Fruit fly (Drosophila melanogaster) whole organism, wandering third instar larva: ENCODE measurements around the gene CG10343.

Experiments
- Abd-B ChIP-seq: fragments of >200 bp; optimal IDR thresholded peaks from 2 replicates; lab custom pipeline; 2017; ENCODE audit warnings: missing biosample characterization, missing genetic modification characterization
- CG32264 ChIP-seq: fragments of 200-800 bp; sonication (Bioruptor generic); optimal IDR thresholded peaks from 2 replicates; lab custom pipeline; 2016; ENCODE audit warnings: missing biosample characterization, missing genetic modification characterization
- CG9705 ChIP-seq: fragments of 200-800 bp; sonication (Bioruptor generic); optimal IDR thresholded peaks from 2 replicates; lab custom pipeline; 2018; ENCODE audit warnings: missing biosample characterization, mild to moderate bottlenecking, missing genetic modification characterization
- CrebA ChIP-seq: fragments of 200-800 bp; sonication (Bioruptor generic); optimal IDR thresholded peaks from 2 replicates; lab custom pipeline; 2016; ENCODE audit warnings: missing biosample characterization, mild to moderate bottlenecking, missing genetic modification characterization, borderline replicate concordance
- Dfd ChIP-seq: fragments of >200 bp; optimal IDR thresholded peaks from 2 replicates; lab custom pipeline; 2017; ENCODE audit warnings: missing biosample characterization, missing genetic modification characterization
- Dif ChIP-seq: fragments of 200-275, 200-300 bp; sonication (Bioruptor generic); optimal IDR thresholded peaks from 2 replicates; lab custom pipeline; 2018; ENCODE audit warnings: missing biosample characterization, missing genetic modification characterization; ENCODE audit not compliant: partially characterized antibody
- GATAd ChIP-seq: sonication (Bioruptor generic); optimal IDR thresholded peaks from 2 replicates; lab custom pipeline; 2016; ENCODE audit warnings: missing biosample characterization, missing genetic modification characterization
- HLH106 ChIP-seq: fragments of 200-800 bp; optimal IDR thresholded peaks from 3 replicates; lab custom pipeline; 2019; ENCODE audit warnings: missing biosample characterization, mild to moderate bottlenecking, missing genetic modification characterization, moderate library complexity
- Hnf4 ChIP-seq: fragments of 200-800 bp; sonication (Bioruptor generic); optimal IDR thresholded peaks from 2 replicates; lab custom pipeline; 2016; ENCODE audit warnings: missing biosample characterization, mild to moderate bottlenecking, missing genetic modification characterization
- Hr78 ChIP-seq: fragments of >200 bp; optimal IDR thresholded peaks from 2 replicates; lab custom pipeline; 2017; ENCODE audit warnings: missing biosample characterization, missing genetic modification characterization
- Hr83 ChIP-seq: fragments of 200-300 bp; sonication (Bioruptor generic); optimal IDR thresholded peaks from 2 replicates; lab custom pipeline; 2016; ENCODE audit warnings: missing biosample characterization, mild to moderate bottlenecking, missing genetic modification characterization, moderate library complexity; ENCODE audit not compliant: poor library complexity, severe bottlenecking
- Jra ChIP-seq: sonication (Bioruptor generic); optimal IDR thresholded peaks from 2 replicates; lab custom pipeline; 2016; ENCODE audit warnings: missing biosample characterization, missing genetic modification characterization
- Mio ChIP-seq: sonication (Bioruptor generic); optimal IDR thresholded peaks from 2 replicates; lab custom pipeline; 2016; ENCODE audit warnings: missing biosample characterization, missing genetic modification characterization
- Myc ChIP-seq: fragments of >200 bp; optimal IDR thresholded peaks from 2 replicates; lab custom pipeline; 2017
- N ChIP-seq: fragments of >200 bp; optimal IDR thresholded peaks from 2 replicates; lab custom pipeline; 2018; ENCODE audit warnings: missing biosample characterization, missing external identifiers, missing genetic modification characterization
- OdsH ChIP-seq: fragments of 200-800 bp; sonication (Bioruptor generic); optimal IDR thresholded peaks from 2 replicates; lab custom pipeline; 2016; ENCODE audit warnings: missing biosample characterization, mild to moderate bottlenecking, missing genetic modification characterization
- Rel ChIP-seq, 2 experiments: fragments of 200-800 bp; sonication (Bioruptor generic) in 1 of 2; optimal IDR thresholded peaks; 2 replicates in 1 of 2; 3 replicates in 1 of 2; lab custom pipeline; 2016 to 2019; ENCODE audit warnings: mild to moderate bottlenecking in 2 of 2, missing biosample characterization in 2 of 2, missing genetic modification characterization in 2 of 2, moderate library complexity in 1 of 2
- Sp1 ChIP-seq: fragments of 200-800 bp; sonication (Bioruptor generic); optimal IDR thresholded peaks from 3 replicates; lab custom pipeline; 2019; ENCODE audit warnings: missing biosample characterization, mild to moderate bottlenecking, missing genetic modification characterization, moderate library complexity
- Vsx2 ChIP-seq: fragments of 200-300, 225-300 bp; sonication (Bioruptor generic); optimal IDR thresholded peaks from 2 replicates; lab custom pipeline; 2018; ENCODE audit warnings: missing biosample characterization, missing genetic modification characterization; ENCODE audit not compliant: partially characterized antibody
- br ChIP-seq: fragments of 200-800 bp; sonication (Bioruptor generic); optimal IDR thresholded peaks from 2 replicates; lab custom pipeline; 2016; ENCODE audit warnings: missing biosample characterization, missing genetic modification characterization
- brk ChIP-seq: fragments of 200-800 bp; sonication (Bioruptor generic); optimal IDR thresholded peaks from 2 replicates; lab custom pipeline; 2016; ENCODE audit warnings: missing biosample characterization, mild to moderate bottlenecking, missing genetic modification characterization
- dl ChIP-seq, 2 experiments: fragments of 175-275, 200-275 bp in 1 of 2; fragments of 200-275 bp in 1 of 2; sonication (Bioruptor generic); optimal IDR thresholded peaks; lab custom pipeline; 2018; ENCODE audit warnings: mild to moderate bottlenecking in 2 of 2, missing biosample characterization in 2 of 2, missing genetic modification characterization in 2 of 2, moderate library complexity in 2 of 2; ENCODE audit not compliant: partially characterized antibody in 2 of 2, insufficient read depth in 1 of 2
- dmrt93B ChIP-seq: fragments of 200-800 bp; sonication (Bioruptor generic); optimal IDR thresholded peaks from 2 replicates; lab custom pipeline; 2018; ENCODE audit warnings: missing biosample characterization, mild to moderate bottlenecking, missing genetic modification characterization
- dsf ChIP-seq: sonication (Bioruptor generic); optimal IDR thresholded peaks from 2 replicates; lab custom pipeline; 2016; ENCODE audit warnings: missing biosample characterization, missing genetic modification characterization, borderline replicate concordance
- ey ChIP-seq: fragments of 200-800 bp; sonication (Bioruptor generic); optimal IDR thresholded peaks from 2 replicates; lab custom pipeline; 2016; ENCODE audit warnings: missing biosample characterization, missing genetic modification characterization
- fru ChIP-seq: fragments of 200-800 bp; sonication (Bioruptor generic); optimal IDR thresholded peaks from 3 replicates; lab custom pipeline; 2016; ENCODE audit warnings: missing biosample characterization, mild to moderate bottlenecking, missing genetic modification characterization
- h ChIP-seq: fragments of 200-800 bp; sonication (Bioruptor generic); optimal IDR thresholded peaks from 3 replicates; lab custom pipeline; 2016; ENCODE audit warnings: missing biosample characterization, mild to moderate bottlenecking, missing genetic modification characterization
- jim ChIP-seq: fragments of 175-275, 200-325 bp; sonication (Bioruptor generic); optimal IDR thresholded peaks from 2 replicates; lab custom pipeline; 2016; ENCODE audit warnings: missing biosample characterization, mild to moderate bottlenecking, missing genetic modification characterization
- lola ChIP-seq: fragments of >200 bp; optimal IDR thresholded peaks from 2 replicates; lab custom pipeline; 2017; ENCODE audit warnings: missing biosample characterization, missing genetic modification characterization
- pan ChIP-seq: fragments of >200 bp; optimal IDR thresholded peaks from 2 replicates; lab custom pipeline; 2017
- psq ChIP-seq: fragments of 200-800 bp; sonication (Bioruptor generic); optimal IDR thresholded peaks from 3 replicates; lab custom pipeline; 2017; ENCODE audit warnings: missing biosample characterization, mild to moderate bottlenecking, missing genetic modification characterization, moderate library complexity
- rgr ChIP-seq: fragments of 200-800 bp; sonication (Bioruptor generic); optimal IDR thresholded peaks from 3 replicates; lab custom pipeline; 2016; ENCODE audit warnings: missing biosample characterization, mild to moderate bottlenecking, missing genetic modification characterization
- sage ChIP-seq: fragments of 200-800 bp; sonication (Bioruptor generic); optimal IDR thresholded peaks from 2 replicates; lab custom pipeline; 2016; ENCODE audit warnings: missing biosample characterization, mild to moderate bottlenecking, missing genetic modification characterization
- sv ChIP-seq: fragments of 200-800 bp; sonication (Bioruptor generic); optimal IDR thresholded peaks from 3 replicates; lab custom pipeline; 2016; ENCODE audit warnings: missing biosample characterization, missing genetic modification characterization
- usp ChIP-seq: fragments of >200 bp; optimal IDR thresholded peaks from 2 replicates; lab custom pipeline; 2017; ENCODE audit warnings: missing biosample characterization, missing genetic modification characterization
- woc ChIP-seq: sonication (Bioruptor generic); optimal IDR thresholded peaks from 2 replicates; lab custom pipeline; 2016; ENCODE audit warnings: missing biosample characterization, mild to moderate bottlenecking, missing genetic modification characterization

The CG10343 gene

dm6 chr2L:18742710-18743109 is 39.4 kb downstream of the CG10343 start:
- TF ChIP-seq fru (no peak), Dfd (GFP tag; lab: Kevin White, UChicago) (no peak), h (no peak), Sp1 (GFP tag; lab: Kevin White, UChicago) (no peak), dmrt93B (no peak), Hr83 (GFP tag; lab: Kevin White, UChicago) (no peak), Rel (GFP tag; optimal IDR thresholded peaks at IDR 0.05; lab: Kevin White, UChicago) (no peak), Rel (tag; optimal IDR thresholded peaks at IDR 0.05; lab: Kevin White, UChicago) (no peak), Dif (no peak), brk (GFP tag; lab: Kevin White, UChicago) (no peak), CG9705 (GFP tag; lab: Kevin White, UChicago) (no peak), Jra (GFP tag; lab: Kevin White, UChicago) (no peak), Myc (lab: Kevin White, UChicago) (no peak), HLH106 (tag; lab: Kevin White, UChicago) (no peak), CrebA (GFP tag; lab: Kevin White, UChicago) (no peak), jim (GFP tag; lab: Kevin White, UChicago) (no peak), OdsH (GFP tag; lab: Kevin White, UChicago) (no peak), pan (no peak)
- TF ChIP-seq, all 38 proteins: peak for 0

- no peak for TF ChIP-seq sage
- no peak for TF ChIP-seq h
- no peak for TF ChIP-seq woc (GFP tag; lab: Kevin White, UChicago)
- TF ChIP-seq Vsx2 (GFP tag; lab: Kevin White, UChicago) = no peak
- TF ChIP-seq ey (GFP tag; lab: Kevin White, UChicago) = no peak
- no peak for TF ChIP-seq Dfd (GFP tag; lab: Kevin White, UChicago)
- no peak for TF ChIP-seq N (GFP tag; lab: Kevin White, UChicago)
- no peak for TF ChIP-seq pan
- TF ChIP-seq lola (GFP tag; lab: Kevin White, UChicago) = no peak
- TF ChIP-seq Jra (GFP tag; lab: Kevin White, UChicago) = no peak
- TF ChIP-seq Dif = no peak
- no peak for TF ChIP-seq Hr83 (GFP tag; lab: Kevin White, UChicago)
- no peak for TF ChIP-seq CG32264 (GFP tag; lab: Kevin White, UChicago)
- TF ChIP-seq Sp1 (GFP tag; lab: Kevin White, UChicago) = no peak
- no peak for TF ChIP-seq GATAd (GFP tag; lab: Kevin White, UChicago)
- TF ChIP-seq dsf (GFP tag; lab: Kevin White, UChicago) = no peak
- TF ChIP-seq usp (GFP tag; lab: Kevin White, UChicago) = no peak
- TF ChIP-seq CG9705 (GFP tag; lab: Kevin White, UChicago) = no peak
- no peak for TF ChIP-seq rgr (GFP tag; lab: Kevin White, UChicago)
- TF ChIP-seq dmrt93B = no peak
Observed at dm6 chr2L:18743896-18744295, 40.6 kb downstream of the CG10343 start.

- TF ChIP-seq Sp1 (GFP tag; lab: Kevin White, UChicago) (no peak), Dfd (GFP tag; lab: Kevin White, UChicago) (peak; percentile 62), Dif (no peak), brk (GFP tag; lab: Kevin White, UChicago) (no peak), OdsH (GFP tag; lab: Kevin White, UChicago) (no peak)
Observed at dm6 chr2L:18745454-18745853, 42.2 kb downstream of the CG10343 start.

- TF ChIP-seq Mio (no peak), rgr (GFP tag; lab: Kevin White, UChicago) (no peak), br (GFP tag; lab: Kevin White, UChicago) (no peak), Hnf4 (GFP tag; lab: Kevin White, UChicago) (no peak), Hr78 (GFP tag; lab: Kevin White, UChicago) (no peak), dsf (GFP tag; lab: Kevin White, UChicago) (no peak), dmrt93B (no peak), jim (GFP tag; lab: Kevin White, UChicago) (no peak), lola (GFP tag; lab: Kevin White, UChicago) (no peak)
- TF ChIP-seq, all 38 proteins: peak for 0
Observed at dm6 chr2L:18746694-18747093, 43.4 kb downstream of the CG10343 start.

- no peak for TF ChIP-seq Hr78 (GFP tag; lab: Kevin White, UChicago)
- TF ChIP-seq dmrt93B = no peak
- no peak for TF ChIP-seq usp (GFP tag; lab: Kevin White, UChicago)
- no peak for TF ChIP-seq psq
- TF ChIP-seq Dif = no peak
- TF ChIP-seq Myc (lab: Kevin White, UChicago) = no peak
- TF ChIP-seq GATAd (GFP tag; lab: Kevin White, UChicago) = no peak
- no peak for TF ChIP-seq br (GFP tag; lab: Kevin White, UChicago)
- TF ChIP-seq sv (GFP tag; lab: Kevin White, UChicago) = no peak
- no peak for TF ChIP-seq woc (GFP tag; lab: Kevin White, UChicago)
- TF ChIP-seq jim (GFP tag; lab: Kevin White, UChicago) = no peak
- TF ChIP-seq N (GFP tag; lab: Kevin White, UChicago) = no peak
- TF ChIP-seq Vsx2 (GFP tag; lab: Kevin White, UChicago) = no peak
- TF ChIP-seq dl (GFP tag; optimal IDR thresholded peaks at IDR 0.05; lab: Kevin White, UChicago; ENCODE audit: insufficient read depth in 1 of 2, partially characterized antibody in 2 of 2) = no peak
- no peak for TF ChIP-seq Abd-B (GFP tag; lab: Kevin White, UChicago)
- TF ChIP-seq CG32264 (GFP tag; lab: Kevin White, UChicago) = no peak
- no peak for TF ChIP-seq brk (GFP tag; lab: Kevin White, UChicago)
- TF ChIP-seq lola (GFP tag; lab: Kevin White, UChicago) = no peak
Observed at dm6 chr2L:18751337-18751736, 48.1 kb downstream of the CG10343 start.
